Worm (Caenorhabditis elegans) whole organism, L2 larva: Measurements from ENCODE around the gene cutl-3.

ENCODE experiments used
- lsy-2 ChIP-seq, 2 experiments: fragments of 150-350 bp in 1 of 2; sonication (generic microtip) in 1 of 2; optimal IDR thresholded peaks; 2 replicates each; lab custom pipeline; 2014 to 2017; ENCODE audit warnings: missing biosample characterization in 2 of 2, missing genetic modification characterization in 2 of 2
- sem-4 ChIP-seq: fragments of 150-350 bp; optimal IDR thresholded peaks from 2 replicates; lab custom pipeline; 2014; ENCODE audit warnings: missing biosample characterization, missing genetic modification reagents, missing genetic modification characterization
- sma-9 ChIP-seq, 2 experiments: fragments of 150-350 bp in 1 of 2; sonication (generic microtip) in 1 of 2; optimal IDR thresholded peaks; 2 replicates each; lab custom pipeline; 2014 to 2016; ENCODE audit warnings: missing genetic modification characterization in 2 of 2, mild to moderate bottlenecking in 1 of 2, missing biosample characterization in 1 of 2, missing compliant biosample characterization in 1 of 2, missing genetic modification reagents in 1 of 2, moderate library complexity in 1 of 2
- unc-39 ChIP-seq: fragments of 150-350 bp; optimal IDR thresholded peaks from 2 replicates; lab custom pipeline; 2014; ENCODE audit warnings: missing biosample characterization, missing genetic modification characterization
- zag-1 ChIP-seq: fragments of 150-350 bp; optimal IDR thresholded peaks from 2 replicates; lab custom pipeline; 2014; ENCODE audit warnings: missing biosample characterization, missing genetic modification characterization

- TF ChIP-seq sem-4 (no peak), sma-9 (GFP tag; optimal IDR thresholded peaks at IDR 0.05; lab: Kevin White, UChicago) (no peak), sma-9 (tag; optimal IDR thresholded peaks at IDR 0.05; lab: Kevin White, UChicago) (no peak), unc-39 (no peak), zag-1 (tag; lab: Kevin White, UChicago) (no peak), lsy-2 (tag; optimal IDR thresholded peaks at IDR 0.05; lab: Kevin White, UChicago) (no peak)
These were observed 47.2 kb downstream of the cutl-3 start for ce11 chrX:14951797-14952196.
